Worm (Caenorhabditis elegans): Measurements from ENCODE around the gene miz-1.

miz-1 gene

DNA sequence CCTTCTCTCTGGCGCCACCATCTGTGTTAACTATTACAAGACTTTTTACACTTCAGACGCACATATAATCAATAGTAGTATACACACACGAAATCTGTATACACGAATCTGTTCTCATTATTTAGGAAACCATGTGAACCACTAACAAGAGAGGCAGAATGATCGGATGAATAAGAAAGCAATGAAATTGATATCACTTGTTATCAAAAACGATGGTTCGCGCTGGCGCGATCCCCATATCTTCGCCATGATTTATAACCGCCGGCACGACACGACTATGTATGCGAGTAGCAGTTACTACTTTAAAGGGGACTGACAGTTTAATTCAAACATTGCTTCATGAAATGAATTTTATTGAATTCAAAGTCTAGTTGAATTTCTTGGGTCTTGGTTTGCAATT is 30.9 kb upstream of the miz-1 start:
- TF ChIP-seq fos-1 (tag; optimal IDR thresholded peaks at IDR 0.05) (no peak), nhr-23 (tag; optimal IDR thresholded peaks at IDR 0.05) (no peak), jun-1 (tag; optimal IDR thresholded peaks at IDR 0.05) (no peak), elt-3 (tag; optimal IDR thresholded peaks at IDR 0.05) (peak in 1 of 3 experiments; percentile 21), pha-4 (tag; optimal IDR thresholded peaks at IDR 0.05) (no peak), ztf-4 (tag; optimal IDR thresholded peaks at IDR 0.05) (no peak)

DNA sequence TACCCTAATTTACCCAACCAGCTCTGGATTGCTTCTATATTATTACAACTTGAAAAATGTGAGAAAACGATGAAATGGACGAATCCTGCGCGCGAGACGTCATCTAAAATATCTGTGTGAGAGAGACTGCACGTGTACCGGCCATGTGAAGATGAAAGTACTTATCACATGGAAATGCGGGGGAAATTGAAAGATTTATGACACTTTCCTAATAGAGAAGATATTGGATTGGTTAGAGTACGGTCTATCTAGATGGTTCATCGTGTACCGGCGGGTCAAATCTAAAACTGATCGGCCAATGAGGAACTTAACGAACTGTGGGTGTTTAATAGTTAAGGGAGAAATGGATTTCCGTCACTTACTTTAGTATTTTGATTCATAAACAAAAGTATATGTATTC is 30.2 kb upstream of the miz-1 start:
- TF ChIP-seq jun-1 (tag; optimal IDR thresholded peaks at IDR 0.05) (no peak), hmg-11 (tag; optimal IDR thresholded peaks at IDR 0.05) (no peak), ceh-28 (tag; optimal IDR thresholded peaks at IDR 0.05) (peak; percentile 18), lsy-12 (tag; optimal IDR thresholded peaks at IDR 0.05) (peak; percentile 19), nhr-43 (tag; optimal IDR thresholded peaks at IDR 0.05; ENCODE audit: poor library complexity, severe bottlenecking) (peak; percentile 92), mdl-1 (tag; optimal IDR thresholded peaks at IDR 0.05) (peak; percentile 58), elt-3 (tag; optimal IDR thresholded peaks at IDR 0.05) (peak in 2 of 3 experiments; percentile 43 to 69), nfya-1 (tag; optimal IDR thresholded peaks at IDR 0.05; ENCODE audit: insufficient read depth) (peak; percentile 73), nhr-25 (tag; optimal IDR thresholded peaks at IDR 0.05) (peak; percentile 72), egl-27 (tag; optimal IDR thresholded peaks at IDR 0.05) (peak; percentile 26), unc-39 (tag; optimal IDR thresholded peaks at IDR 0.05) (no peak), mml-1 (tag; optimal IDR thresholded peaks at IDR 0.05) (peak; percentile 22), nhr-23 (tag; optimal IDR thresholded peaks at IDR 0.05) (peak; percentile 91)

DNA sequence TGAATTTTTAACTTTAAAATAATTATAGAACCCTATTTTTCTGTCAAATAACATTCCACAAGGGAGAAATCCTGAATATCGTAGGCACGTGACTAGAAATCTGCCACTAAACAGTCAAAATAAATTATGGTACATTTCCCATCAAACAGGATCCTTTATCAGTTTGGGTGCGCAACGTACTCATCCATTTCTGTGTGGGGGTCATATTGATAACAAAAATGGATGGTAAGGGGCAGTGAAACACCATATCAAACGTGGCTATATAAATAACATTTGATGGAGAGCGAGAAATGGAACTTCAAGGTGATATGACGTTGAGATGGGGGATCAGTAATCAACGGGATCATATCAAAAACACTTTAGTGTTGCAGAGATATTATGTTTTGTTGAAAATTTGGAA is 28.1 kb upstream of the miz-1 start:
- TF ChIP-seq lin-15B (tag; optimal IDR thresholded peaks at IDR 0.05) (no peak), elt-3 (tag; optimal IDR thresholded peaks at IDR 0.05) (peak in 2 of 3 experiments; percentile 67 to 73), mdl-1 (tag; optimal IDR thresholded peaks at IDR 0.05) (no peak), mml-1 (tag; optimal IDR thresholded peaks at IDR 0.05) (no peak), ceh-28 (tag; optimal IDR thresholded peaks at IDR 0.05) (no peak), elt-2 (tag; optimal IDR thresholded peaks at IDR 0.05) (no peak), nhr-76 (tag; optimal IDR thresholded peaks at IDR 0.05) (no peak), aly-2 (tag; optimal IDR thresholded peaks at IDR 0.05) (no peak), nhr-25 (tag; optimal IDR thresholded peaks at IDR 0.05) (peak; percentile 38), unc-39 (tag; optimal IDR thresholded peaks at IDR 0.05) (no peak), nhr-28 (tag; optimal IDR thresholded peaks at IDR 0.05) (no peak), daf-12 (tag; optimal IDR thresholded peaks at IDR 0.05) (no peak), ceh-82 (tag; optimal IDR thresholded peaks at IDR 0.05) (no peak), ama-1 (optimal IDR thresholded peaks at IDR 0.05) (no peak), nhr-77 (tag; optimal IDR thresholded peaks at IDR 0.05) (no peak), nhr-43 (tag; optimal IDR thresholded peaks at IDR 0.05; ENCODE audit: poor library complexity, severe bottlenecking) (peak; percentile 69), ztf-4 (tag; optimal IDR thresholded peaks at IDR 0.05) (no peak), ZK546.5 (tag; optimal IDR thresholded peaks at IDR 0.05) (no peak), lin-39 (tag; optimal IDR thresholded peaks at IDR 0.05) (no peak), fkh-10 (GFP tag; optimal IDR thresholded peaks at IDR 0.05) (no peak), pqm-1 (tag; optimal IDR thresholded peaks at IDR 0.05) (no peak), nhr-23 (tag; optimal IDR thresholded peaks at IDR 0.05) (peak; percentile 63)

DNA sequence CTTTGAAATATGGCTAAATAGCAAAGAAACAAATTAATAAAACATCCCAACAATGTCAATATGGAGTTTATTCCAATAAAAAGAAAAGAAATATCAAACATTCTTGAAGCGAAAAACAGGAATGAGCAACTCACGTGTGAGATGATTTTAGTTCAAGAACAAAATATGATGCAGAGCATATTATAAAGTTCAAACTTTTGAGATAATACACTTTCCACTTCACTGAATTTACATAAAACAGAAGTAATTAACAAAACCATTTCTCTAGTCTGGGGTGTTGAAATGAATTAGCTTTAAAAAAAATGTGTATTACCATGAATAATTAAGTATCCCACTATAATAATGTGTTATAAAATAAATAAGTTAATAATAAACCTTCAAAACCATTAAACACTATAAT is 25.5 kb upstream of the miz-1 start, which contains the start of gene srd-7:
srd-7 (minus strand) TSS at position 101 of the 400 bp plus-strand sequence.
- no peak for TF ChIP-seq unc-62 (GFP tag; optimal IDR thresholded peaks at IDR 0.05)
- no peak for TF ChIP-seq elt-2 (tag; optimal IDR thresholded peaks at IDR 0.05)
- TF ChIP-seq fkh-10 (GFP tag; optimal IDR thresholded peaks at IDR 0.05): no peak
- TF ChIP-seq egl-5 (tag; optimal IDR thresholded peaks at IDR 0.05): no peak
- TF ChIP-seq fos-1 (tag; optimal IDR thresholded peaks at IDR 0.05): no peak
- no peak for TF ChIP-seq ceh-9 (tag; optimal IDR thresholded peaks at IDR 0.05)
- no peak for TF ChIP-seq sea-2 (GFP tag; optimal IDR thresholded peaks at IDR 0.05)
- TF ChIP-seq aly-2 (tag; optimal IDR thresholded peaks at IDR 0.05): no peak
- no peak for TF ChIP-seq elt-3 (tag; optimal IDR thresholded peaks at IDR 0.05)
- no peak for TF ChIP-seq skn-1 (tag; optimal IDR thresholded peaks at IDR 0.05)
- TF ChIP-seq nhr-23 (tag; optimal IDR thresholded peaks at IDR 0.05): no peak

DNA sequence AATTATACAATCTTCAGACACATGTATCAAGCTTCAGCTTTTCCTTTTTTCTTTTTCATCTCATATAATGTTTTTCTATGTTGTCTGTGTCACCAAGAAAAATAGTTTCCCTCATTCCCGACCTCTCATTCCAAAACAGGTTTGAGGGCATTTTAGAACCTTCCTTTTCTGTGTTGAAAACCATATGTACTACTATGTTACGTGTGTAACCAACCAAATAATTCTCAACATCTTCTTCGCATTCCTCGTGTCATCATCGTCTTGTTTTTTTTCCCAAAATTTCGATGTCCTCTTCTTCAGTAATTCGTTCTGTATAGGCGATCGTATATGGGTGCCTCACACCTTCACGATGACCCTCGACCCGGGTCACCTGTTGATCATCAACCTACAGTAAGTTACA is 21.8 kb upstream of the miz-1 start, which contains the start of gene pept-2:
pept-2 (plus strand) TSS at position 301 of the 400 bp plus-strand sequence.
- TF ChIP-seq nhr-25 (tag; optimal IDR thresholded peaks at IDR 0.05): peak; percentile 31
- TF ChIP-seq nhr-76 (tag; optimal IDR thresholded peaks at IDR 0.05): no peak
